Fruit fly (Drosophila melanogaster) whole organism, wandering third instar larva: ENCODE results near the gene CG5326.

Experiments
- Abd-B ChIP-seq: fragments of >200 bp; optimal IDR thresholded peaks from 2 replicates; lab custom pipeline; 2017; ENCODE audit warnings: missing biosample characterization, missing genetic modification characterization
- CrebA ChIP-seq: fragments of 200-800 bp; sonication (Bioruptor generic); optimal IDR thresholded peaks from 2 replicates; lab custom pipeline; 2016; ENCODE audit warnings: missing biosample characterization, mild to moderate bottlenecking, missing genetic modification characterization, borderline replicate concordance
- Dfd ChIP-seq: fragments of >200 bp; optimal IDR thresholded peaks from 2 replicates; lab custom pipeline; 2017; ENCODE audit warnings: missing biosample characterization, missing genetic modification characterization
- GATAd ChIP-seq: sonication (Bioruptor generic); optimal IDR thresholded peaks from 2 replicates; lab custom pipeline; 2016; ENCODE audit warnings: missing biosample characterization, missing genetic modification characterization
- HLH106 ChIP-seq: fragments of 200-800 bp; optimal IDR thresholded peaks from 3 replicates; lab custom pipeline; 2019; ENCODE audit warnings: missing biosample characterization, mild to moderate bottlenecking, missing genetic modification characterization, moderate library complexity
- Hnf4 ChIP-seq: fragments of 200-800 bp; sonication (Bioruptor generic); optimal IDR thresholded peaks from 2 replicates; lab custom pipeline; 2016; ENCODE audit warnings: missing biosample characterization, mild to moderate bottlenecking, missing genetic modification characterization
- Hr78 ChIP-seq: fragments of >200 bp; optimal IDR thresholded peaks from 2 replicates; lab custom pipeline; 2017; ENCODE audit warnings: missing biosample characterization, missing genetic modification characterization
- Hr83 ChIP-seq: fragments of 200-300 bp; sonication (Bioruptor generic); optimal IDR thresholded peaks from 2 replicates; lab custom pipeline; 2016; ENCODE audit warnings: missing biosample characterization, mild to moderate bottlenecking, missing genetic modification characterization, moderate library complexity; ENCODE audit not compliant: poor library complexity, severe bottlenecking
- Jra ChIP-seq: sonication (Bioruptor generic); optimal IDR thresholded peaks from 2 replicates; lab custom pipeline; 2016; ENCODE audit warnings: missing biosample characterization, missing genetic modification characterization
- Mio ChIP-seq: sonication (Bioruptor generic); optimal IDR thresholded peaks from 2 replicates; lab custom pipeline; 2016; ENCODE audit warnings: missing biosample characterization, missing genetic modification characterization
- N ChIP-seq: fragments of >200 bp; optimal IDR thresholded peaks from 2 replicates; lab custom pipeline; 2018; ENCODE audit warnings: missing biosample characterization, missing external identifiers, missing genetic modification characterization
- OdsH ChIP-seq: fragments of 200-800 bp; sonication (Bioruptor generic); optimal IDR thresholded peaks from 2 replicates; lab custom pipeline; 2016; ENCODE audit warnings: missing biosample characterization, mild to moderate bottlenecking, missing genetic modification characterization
- Rel ChIP-seq, 2 experiments: fragments of 200-800 bp; sonication (Bioruptor generic) in 1 of 2; optimal IDR thresholded peaks; 2 replicates in 1 of 2; 3 replicates in 1 of 2; lab custom pipeline; 2016 to 2019; ENCODE audit warnings: mild to moderate bottlenecking in 2 of 2, missing biosample characterization in 2 of 2, missing genetic modification characterization in 2 of 2, moderate library complexity in 1 of 2
- Sp1 ChIP-seq: fragments of 200-800 bp; sonication (Bioruptor generic); optimal IDR thresholded peaks from 3 replicates; lab custom pipeline; 2019; ENCODE audit warnings: missing biosample characterization, mild to moderate bottlenecking, missing genetic modification characterization, moderate library complexity
- Vsx2 ChIP-seq: fragments of 200-300, 225-300 bp; sonication (Bioruptor generic); optimal IDR thresholded peaks from 2 replicates; lab custom pipeline; 2018; ENCODE audit warnings: missing biosample characterization, missing genetic modification characterization; ENCODE audit not compliant: partially characterized antibody
- br ChIP-seq: fragments of 200-800 bp; sonication (Bioruptor generic); optimal IDR thresholded peaks from 2 replicates; lab custom pipeline; 2016; ENCODE audit warnings: missing biosample characterization, missing genetic modification characterization
- dl ChIP-seq, 2 experiments: fragments of 175-275, 200-275 bp in 1 of 2; fragments of 200-275 bp in 1 of 2; sonication (Bioruptor generic); optimal IDR thresholded peaks; lab custom pipeline; 2018; ENCODE audit warnings: mild to moderate bottlenecking in 2 of 2, missing biosample characterization in 2 of 2, missing genetic modification characterization in 2 of 2, moderate library complexity in 2 of 2; ENCODE audit not compliant: partially characterized antibody in 2 of 2, insufficient read depth in 1 of 2
- dmrt93B ChIP-seq: fragments of 200-800 bp; sonication (Bioruptor generic); optimal IDR thresholded peaks from 2 replicates; lab custom pipeline; 2018; ENCODE audit warnings: missing biosample characterization, mild to moderate bottlenecking, missing genetic modification characterization
- dsf ChIP-seq: sonication (Bioruptor generic); optimal IDR thresholded peaks from 2 replicates; lab custom pipeline; 2016; ENCODE audit warnings: missing biosample characterization, missing genetic modification characterization, borderline replicate concordance
- foxo ChIP-seq, 2 experiments: fragments of 200-800 bp; sonication (Bioruptor generic); optimal IDR thresholded peaks; 2 replicates in 1 of 2; 3 replicates in 1 of 2; lab custom pipeline; 2016 to 2017; ENCODE audit warnings: missing biosample characterization in 2 of 2, missing genetic modification characterization in 2 of 2
- fru ChIP-seq: fragments of 200-800 bp; sonication (Bioruptor generic); optimal IDR thresholded peaks from 3 replicates; lab custom pipeline; 2016; ENCODE audit warnings: missing biosample characterization, mild to moderate bottlenecking, missing genetic modification characterization
- h ChIP-seq: fragments of 200-800 bp; sonication (Bioruptor generic); optimal IDR thresholded peaks from 3 replicates; lab custom pipeline; 2016; ENCODE audit warnings: missing biosample characterization, mild to moderate bottlenecking, missing genetic modification characterization
- lola ChIP-seq: fragments of >200 bp; optimal IDR thresholded peaks from 2 replicates; lab custom pipeline; 2017; ENCODE audit warnings: missing biosample characterization, missing genetic modification characterization
- psq ChIP-seq: fragments of 200-800 bp; sonication (Bioruptor generic); optimal IDR thresholded peaks from 3 replicates; lab custom pipeline; 2017; ENCODE audit warnings: missing biosample characterization, mild to moderate bottlenecking, missing genetic modification characterization, moderate library complexity
- rgr ChIP-seq: fragments of 200-800 bp; sonication (Bioruptor generic); optimal IDR thresholded peaks from 3 replicates; lab custom pipeline; 2016; ENCODE audit warnings: missing biosample characterization, mild to moderate bottlenecking, missing genetic modification characterization
- sage ChIP-seq: fragments of 200-800 bp; sonication (Bioruptor generic); optimal IDR thresholded peaks from 2 replicates; lab custom pipeline; 2016; ENCODE audit warnings: missing biosample characterization, mild to moderate bottlenecking, missing genetic modification characterization
- sv ChIP-seq: fragments of 200-800 bp; sonication (Bioruptor generic); optimal IDR thresholded peaks from 3 replicates; lab custom pipeline; 2016; ENCODE audit warnings: missing biosample characterization, missing genetic modification characterization
- tai ChIP-seq: sonication (Bioruptor generic); optimal IDR thresholded peaks from 2 replicates; lab custom pipeline; 2016; ENCODE audit warnings: missing biosample characterization, missing genetic modification characterization
- usp ChIP-seq: fragments of >200 bp; optimal IDR thresholded peaks from 2 replicates; lab custom pipeline; 2017; ENCODE audit warnings: missing biosample characterization, missing genetic modification characterization
- woc ChIP-seq: sonication (Bioruptor generic); optimal IDR thresholded peaks from 2 replicates; lab custom pipeline; 2016; ENCODE audit warnings: missing biosample characterization, mild to moderate bottlenecking, missing genetic modification characterization

CG5326 gene

dm6 chr3R:22526353-22526907 lies 13.3 kb downstream of the CG5326 start:
- TF ChIP-seq Rel (GFP tag; optimal IDR thresholded peaks at IDR 0.05; lab: Kevin White, UChicago) = no peak
- peak; percentile 61 for TF ChIP-seq Rel (tag; optimal IDR thresholded peaks at IDR 0.05; lab: Kevin White, UChicago)
- no peak for TF ChIP-seq rgr (GFP tag; lab: Kevin White, UChicago)
- TF ChIP-seq tai (GFP tag; lab: Kevin White, UChicago) = no peak
- peak in 1 of 2 experiments; percentile 18 for TF ChIP-seq foxo (GFP tag; optimal IDR thresholded peaks at IDR 0.05; lab: Kevin White, UChicago)
- TF ChIP-seq lola = no peak
- TF ChIP-seq Jra (GFP tag; lab: Kevin White, UChicago) = no peak
- no peak for TF ChIP-seq Hr78
- no peak for TF ChIP-seq dmrt93B (GFP tag; lab: Kevin White, UChicago)
- peak; percentile 27 for TF ChIP-seq fru
- TF ChIP-seq h (GFP tag; lab: Kevin White, UChicago) = no peak
- peak in 1 of 2 experiments; percentile 32 for TF ChIP-seq dl (GFP tag; optimal IDR thresholded peaks at IDR 0.05; lab: Kevin White, UChicago; ENCODE audit: insufficient read depth in 1 of 2, partially characterized antibody in 2 of 2)
- no peak for TF ChIP-seq psq (GFP tag; lab: Kevin White, UChicago)
- TF ChIP-seq OdsH (GFP tag; lab: Kevin White, UChicago) = peak; percentile 9

- no peak for TF ChIP-seq Rel (GFP tag; optimal IDR thresholded peaks at IDR 0.05; lab: Kevin White, UChicago)
- peak; percentile 78 for TF ChIP-seq Rel (tag; optimal IDR thresholded peaks at IDR 0.05; lab: Kevin White, UChicago)
- no peak for TF ChIP-seq usp (GFP tag; lab: Kevin White, UChicago)
- TF ChIP-seq, all 38 proteins: peak for 1
Measured at dm6 chr3R:22525546-22526352, 14.0 kb downstream of the CG5326 start.

dm6 chr3R:22525073-22525413 lies 14.7 kb downstream of the CG5326 start:
- TF ChIP-seq tai (GFP tag; lab: Kevin White, UChicago) = no peak
- no peak for TF ChIP-seq OdsH (GFP tag; lab: Kevin White, UChicago)
- no peak for TF ChIP-seq Vsx2
- no peak for TF ChIP-seq sage (GFP tag; lab: Kevin White, UChicago)
- TF ChIP-seq rgr (GFP tag; lab: Kevin White, UChicago) = no peak
- TF ChIP-seq fru = no peak
- TF ChIP-seq lola = no peak
- TF ChIP-seq sv = no peak
- TF ChIP-seq usp (GFP tag; lab: Kevin White, UChicago) = no peak

- TF ChIP-seq Mio (GFP tag; lab: Kevin White, UChicago) (no peak), dmrt93B (GFP tag; lab: Kevin White, UChicago) (peak; percentile 1), psq (GFP tag; lab: Kevin White, UChicago) (no peak), Sp1 (GFP tag; lab: Kevin White, UChicago) (no peak), rgr (GFP tag; lab: Kevin White, UChicago) (peak; percentile 16), dl (GFP tag; optimal IDR thresholded peaks at IDR 0.05; lab: Kevin White, UChicago; ENCODE audit: insufficient read depth in 1 of 2, partially characterized antibody in 2 of 2) (no peak), foxo (GFP tag; optimal IDR thresholded peaks at IDR 0.05; lab: Kevin White, UChicago) (peak in 1 of 2 experiments; percentile 21), br (no peak), Abd-B (GFP tag; lab: Kevin White, UChicago) (no peak), fru (peak; percentile 44), tai (GFP tag; lab: Kevin White, UChicago) (peak; percentile 14), N (no peak), lola (no peak), Hr83 (GFP tag; lab: Kevin White, UChicago) (peak; percentile 73), Dfd (GFP tag; lab: Kevin White, UChicago) (no peak), dsf (GFP tag; lab: Kevin White, UChicago) (no peak), Vsx2 (no peak), OdsH (GFP tag; lab: Kevin White, UChicago) (no peak), HLH106 (tag; lab: Kevin White, UChicago) (no peak), sv (no peak), woc (GFP tag; lab: Kevin White, UChicago) (no peak), CrebA (no peak), Jra (GFP tag; lab: Kevin White, UChicago) (peak; percentile 10), Hnf4 (peak; percentile 21), Rel (GFP tag; optimal IDR thresholded peaks at IDR 0.05; lab: Kevin White, UChicago) (no peak), Rel (tag; optimal IDR thresholded peaks at IDR 0.05; lab: Kevin White, UChicago) (peak; percentile 96), h (GFP tag; lab: Kevin White, UChicago) (peak; percentile 23), GATAd (no peak)
Measured at dm6 chr3R:22524344-22525072, 15.2 kb downstream of the CG5326 start.
